Fruit fly (Drosophila melanogaster) whole organism, embryonic: Measurements from ENCODE around the gene Tango2.

Source experiments
- Ada2b ChIP-seq: fragments of 200-800 bp; sonication (Bioruptor generic); IDR thresholded peaks from 2 replicates; pipeline ENCODE4 v1.3.6; 2022; ENCODE audit warnings: missing biosample characterization, missing genetic modification characterization
- B-H1 ChIP-seq: fragments of 200-800 bp; sonication (Bioruptor generic); IDR thresholded peaks from 3 replicates; pipeline ENCODE4 v1.3.6; 2022; ENCODE audit warnings: missing biosample characterization, missing genetic modification characterization
- BEAF-32 ChIP-seq: fragments of 200-800 bp; sonication (Bioruptor generic); optimal IDR thresholded peaks from 3 replicates; lab custom pipeline; 2017; ENCODE audit warnings: missing biosample characterization, missing genetic modification characterization, mild to moderate bottlenecking, moderate library complexity, missing genetic modification reagents
- CG10267 ChIP-seq: fragments of 200-800 bp; sonication (Bioruptor generic); optimal IDR thresholded peaks from 2 replicates; lab custom pipeline; 2018; ENCODE audit warnings: missing biosample characterization, mild to moderate bottlenecking, missing genetic modification characterization, moderate library complexity
- CG11093 ChIP-seq: fragments of 200-800 bp; sonication (Bioruptor generic); IDR thresholded peaks from 3 replicates; pipeline ENCODE4 v1.3.6; 2022; ENCODE audit warnings: missing biosample characterization, missing genetic modification characterization
- CG11723 ChIP-seq: fragments of 200-800 bp; sonication (Bioruptor generic); optimal IDR thresholded peaks from 2 replicates; lab custom pipeline; 2017; ENCODE audit warnings: missing biosample characterization, mild to moderate bottlenecking, missing genetic modification characterization
- CG12236 ChIP-seq: fragments of 200-800 bp; sonication (Bioruptor generic); optimal IDR thresholded peaks from 2 replicates; lab custom pipeline; 2016; ENCODE audit warnings: missing biosample characterization, missing genetic modification characterization
- CG12744 ChIP-seq: fragments of 200-800 bp; sonication (Bioruptor generic); optimal IDR thresholded peaks from 2 replicates; lab custom pipeline; 2016; ENCODE audit warnings: missing biosample characterization, missing genetic modification characterization
- CG12942 ChIP-seq: fragments of 200-800 bp; sonication (Bioruptor generic); optimal IDR thresholded peaks from 3 replicates; lab custom pipeline; 2016; ENCODE audit warnings: missing biosample characterization, missing genetic modification characterization
- CG13624 ChIP-seq: fragments of 200-800 bp; sonication (Bioruptor generic); optimal IDR thresholded peaks from 2 replicates; lab custom pipeline; 2016; ENCODE audit warnings: missing biosample characterization, missing genetic modification characterization
- CG1647 ChIP-seq: fragments of 200-800 bp; sonication (Bioruptor generic); optimal IDR thresholded peaks from 3 replicates; lab custom pipeline; 2016; ENCODE audit warnings: missing biosample characterization, missing genetic modification characterization
- CG16779 ChIP-seq: fragments of 200-800 bp; sonication (Bioruptor generic); IDR thresholded peaks from 2 replicates; pipeline ENCODE4 v1.3.6; 2022; ENCODE audit warnings: missing biosample characterization, missing genetic modification characterization
- CG3065 ChIP-seq: fragments of 200-800 bp; sonication (Bioruptor generic); optimal IDR thresholded peaks from 2 replicates; lab custom pipeline; 2016; ENCODE audit warnings: missing biosample characterization, missing genetic modification characterization
- CG42726 ChIP-seq: fragments of 200-800 bp; sonication (Bioruptor generic); IDR thresholded peaks from 2 replicates; pipeline ENCODE4 v1.3.6; 2022; ENCODE audit warnings: missing biosample characterization, missing genetic modification characterization; ENCODE audit not compliant: partially characterized antibody
- CG4404 ChIP-seq: fragments of 200-800 bp; sonication (Bioruptor generic); IDR thresholded peaks from 2 replicates; pipeline ENCODE4 v1.3.6; 2022; ENCODE audit warnings: missing biosample characterization, missing genetic modification characterization
- CG6689 ChIP-seq: fragments of 200-800 bp; sonication (Bioruptor generic); IDR thresholded peaks from 2 replicates; pipeline ENCODE4 v1.3.6; 2022; ENCODE audit warnings: missing biosample characterization, missing genetic modification characterization
- CG6813 ChIP-seq: fragments of 200-800 bp; sonication (Bioruptor generic); optimal IDR thresholded peaks from 2 replicates; lab custom pipeline; 2017; ENCODE audit warnings: missing biosample characterization, missing genetic modification characterization, mild to moderate bottlenecking, moderate library complexity, missing genetic modification reagents
- CG7357 ChIP-seq: fragments of 200-800 bp; sonication (Bioruptor generic); IDR thresholded peaks from 3 replicates; pipeline ENCODE4 v1.3.6; 2022; ENCODE audit warnings: missing biosample characterization, missing genetic modification characterization
- CG8478 ChIP-seq: fragments of >200 bp; optimal IDR thresholded peaks from 2 replicates; lab custom pipeline; 2018
- CG9609 ChIP-seq: fragments of 200-800 bp; sonication (Bioruptor generic); optimal IDR thresholded peaks from 3 replicates; lab custom pipeline; 2016; ENCODE audit warnings: missing biosample characterization, missing genetic modification characterization
- CG9876 ChIP-seq: fragments of 200-800 bp; sonication (Bioruptor generic); optimal IDR thresholded peaks from 2 replicates; lab custom pipeline; 2016; ENCODE audit warnings: missing biosample characterization, missing genetic modification characterization
- Dip2 ChIP-seq: fragments of 200-800 bp; sonication (Bioruptor generic); IDR thresholded peaks from 2 replicates; pipeline ENCODE4 v1.3.6; 2022; ENCODE audit warnings: missing biosample characterization, missing genetic modification characterization
- Dll ChIP-seq: fragments of 200-800 bp; sonication (Bioruptor generic); IDR thresholded peaks from 4 replicates; pipeline ENCODE4 v1.3.6; 2022; ENCODE audit warnings: missing biosample characterization, missing genetic modification characterization; ENCODE audit not compliant: partially characterized antibody
- Dp ChIP-seq: fragments of 200-800 bp; sonication (Bioruptor generic); optimal IDR thresholded peaks from 2 replicates; lab custom pipeline; 2018; ENCODE audit warnings: missing biosample characterization, mild to moderate bottlenecking, missing genetic modification characterization, moderate library complexity
- ERR ChIP-seq: fragments of 200-800 bp; sonication (Bioruptor generic); optimal IDR thresholded peaks from 2 replicates; lab custom pipeline; 2016; ENCODE audit warnings: missing biosample characterization, missing genetic modification characterization
- Fer3 ChIP-seq: fragments of 200-800 bp; sonication (Bioruptor generic); optimal IDR thresholded peaks from 2 replicates; lab custom pipeline; 2018; ENCODE audit warnings: missing biosample characterization, mild to moderate bottlenecking, missing genetic modification characterization, moderate library complexity
- HLH4C ChIP-seq: fragments of 200-800 bp; sonication (Bioruptor generic); IDR thresholded peaks from 3 replicates; pipeline ENCODE4 v1.3.6; 2022; ENCODE audit warnings: missing biosample characterization, missing genetic modification characterization; ENCODE audit not compliant: partially characterized antibody
- HLH54F ChIP-seq: fragments of 200-800 bp; sonication (Bioruptor generic); optimal IDR thresholded peaks from 3 replicates; lab custom pipeline; 2016; ENCODE audit warnings: missing biosample characterization, missing genetic modification characterization
- Hand ChIP-seq: fragments of 200-800 bp; sonication (Bioruptor generic); optimal IDR thresholded peaks from 2 replicates; lab custom pipeline; 2017; ENCODE audit warnings: mild to moderate bottlenecking, missing biosample characterization, missing genetic modification reagents, missing genetic modification characterization
- HmgD ChIP-seq: fragments of 200-800 bp; sonication (Bioruptor generic); optimal IDR thresholded peaks from 3 replicates; lab custom pipeline; 2016; ENCODE audit warnings: missing biosample characterization, missing genetic modification characterization
- Hr3 ChIP-seq: fragments of 200-800 bp; sonication (Bioruptor generic); optimal IDR thresholded peaks from 3 replicates; lab custom pipeline; 2016; ENCODE audit warnings: missing biosample characterization, missing genetic modification characterization
- Meics ChIP-seq: fragments of 200-800 bp; sonication (Bioruptor generic); optimal IDR thresholded peaks from 2 replicates; lab custom pipeline; 2017; ENCODE audit warnings: missing biosample characterization, mild to moderate bottlenecking, missing genetic modification characterization
- Mrtf ChIP-seq: fragments of 200-800 bp; sonication (Bioruptor generic); IDR thresholded peaks from 3 replicates; pipeline ENCODE4 v1.3.6; 2022; ENCODE audit warnings: missing biosample characterization, missing genetic modification characterization
- Optix ChIP-seq: fragments of 200-800 bp; sonication (Bioruptor generic); IDR thresholded peaks from 3 replicates; pipeline ENCODE4 v1.3.6; 2022; ENCODE audit warnings: missing biosample characterization, missing genetic modification characterization
- Ptx1 ChIP-seq: fragments of 200-800 bp; sonication (Bioruptor generic); IDR thresholded peaks from 2 replicates; pipeline ENCODE4 v1.3.6; 2022; ENCODE audit warnings: missing biosample characterization, missing genetic modification characterization
- Sry-β ChIP-seq: fragments of 200-800 bp; sonication (Bioruptor generic); optimal IDR thresholded peaks from 2 replicates; lab custom pipeline; 2018; ENCODE audit warnings: missing biosample characterization, mild to moderate bottlenecking, missing genetic modification characterization, moderate library complexity
- az2 ChIP-seq: fragments of 200-800 bp; sonication (Bioruptor generic); optimal IDR thresholded peaks from 3 replicates; lab custom pipeline; 2016; ENCODE audit warnings: missing biosample characterization, missing genetic modification characterization
- bab2 ChIP-seq: fragments of 200-800 bp; sonication (Bioruptor generic); optimal IDR thresholded peaks from 2 replicates; lab custom pipeline; 2016; ENCODE audit warnings: missing biosample characterization, missing genetic modification characterization
- chm ChIP-seq: fragments of 200-800 bp; sonication (Bioruptor generic); IDR thresholded peaks from 2 replicates; pipeline ENCODE4 v1.3.6; 2022; ENCODE audit warnings: missing biosample characterization, missing genetic modification characterization
- ci ChIP-seq: fragments of 200-800 bp; sonication (Bioruptor generic); IDR thresholded peaks from 3 replicates; pipeline ENCODE4 v1.3.6; 2022; ENCODE audit warnings: missing biosample characterization, missing genetic modification characterization
- da ChIP-seq: fragments of 200-800 bp; sonication (Bioruptor generic); optimal IDR thresholded peaks from 2 replicates; lab custom pipeline; 2016; ENCODE audit warnings: missing biosample characterization, missing genetic modification characterization
- esg ChIP-seq: fragments of 200-800 bp; sonication (Bioruptor generic); conservative IDR thresholded peaks from 2 replicates; pipeline ENCODE4 v1.3.6; 2022; ENCODE audit warnings: missing biosample characterization, missing genetic modification characterization
- fd3F ChIP-seq: fragments of 200-800 bp; sonication (Bioruptor generic); optimal IDR thresholded peaks from 2 replicates; lab custom pipeline; 2018; ENCODE audit warnings: missing biosample characterization, mild to moderate bottlenecking, missing genetic modification characterization, moderate library complexity
- ken ChIP-seq: fragments of 200-800 bp; sonication (Bioruptor generic); IDR thresholded peaks from 3 replicates; pipeline ENCODE4 v1.3.6; 2022; ENCODE audit warnings: missing biosample characterization, missing genetic modification characterization
- lab ChIP-seq: fragments of 200-800 bp; sonication (Bioruptor generic); optimal IDR thresholded peaks from 3 replicates; lab custom pipeline; 2017; ENCODE audit warnings: missing biosample characterization, missing genetic modification characterization, mild to moderate bottlenecking, moderate library complexity, missing genetic modification reagents
- nau ChIP-seq: fragments of 200-800 bp; sonication (Bioruptor generic); optimal IDR thresholded peaks from 3 replicates; lab custom pipeline; 2017; ENCODE audit warnings: missing biosample characterization, mild to moderate bottlenecking, missing genetic modification characterization, missing genetic modification reagents
- pan ChIP-seq, 4 experiments: fragments of >200 bp in 3 of 4; fragments of 200-800 bp in 1 of 4; sonication (Bioruptor generic) in 1 of 4; optimal IDR thresholded peaks in 3 of 4; IDR thresholded peaks in 1 of 4; 2 replicates each; pipeline versions ENCODE4 v1.3.6 to Lab custom; 2017 to 2022; ENCODE audit warnings: missing biosample characterization in 2 of 4, missing genetic modification characterization in 2 of 4, mixed read lengths in 1 of 4
- peb ChIP-seq: fragments of 200-800 bp; sonication (Bioruptor generic); IDR thresholded peaks from 2 replicates; pipeline ENCODE4 v1.3.6; 2022; ENCODE audit warnings: missing biosample characterization, missing genetic modification characterization
- pum ChIP-seq: fragments of 200-800 bp; sonication (Bioruptor generic); optimal IDR thresholded peaks from 2 replicates; lab custom pipeline; 2016; ENCODE audit warnings: missing biosample characterization, missing genetic modification characterization
- tna ChIP-seq: fragments of 200-800 bp; sonication (Bioruptor generic); IDR thresholded peaks from 2 replicates; pipeline ENCODE4 v1.3.6; 2022; ENCODE audit warnings: missing biosample characterization, missing genetic modification characterization; ENCODE audit not compliant: partially characterized antibody
- wek ChIP-seq: fragments of 200-800 bp; sonication (Bioruptor generic); optimal IDR thresholded peaks from 3 replicates; lab custom pipeline; 2018; ENCODE audit warnings: missing biosample characterization, mild to moderate bottlenecking, missing genetic modification characterization, moderate library complexity
- yki ChIP-seq: fragments of >200 bp; optimal IDR thresholded peaks from 3 replicates; lab custom pipeline; 2018

Tango2 gene

DNA sequence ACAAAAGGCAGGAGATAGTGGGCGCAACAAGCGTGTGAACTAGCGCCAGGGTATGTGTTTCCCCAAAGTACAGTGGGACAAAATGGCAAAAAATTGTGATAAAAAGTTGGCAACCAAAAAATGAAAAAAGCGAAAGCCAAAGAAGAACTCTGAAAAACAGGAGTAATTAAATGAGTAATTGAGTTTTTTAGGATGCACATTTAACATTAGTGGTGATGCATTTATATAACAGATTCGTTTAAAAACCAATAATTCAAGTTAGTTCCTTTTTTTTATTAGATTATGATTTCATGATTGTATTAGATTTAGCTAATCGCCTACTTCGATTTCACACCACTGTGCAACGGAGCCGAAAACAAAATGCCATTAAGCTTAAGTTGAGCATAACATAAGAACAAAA is 44.4 kb upstream of the Tango2 start (continued):
- TF ChIP-seq Ptx1 (GFP tag; lab: Robert Waterston, UW) (peak; percentile 62), CG12942 (GFP tag; lab: Kevin White, UChicago) (peak; percentile 31), pan (optimal IDR thresholded peaks at IDR 0.05; lab: Kevin White, UChicago) (no peak), pan (GFP tag; optimal IDR thresholded peaks at IDR 0.05 in 1 of 2, IDR thresholded peaks at IDR 0.05 in 1 of 2) (peak in 1 of 2 experiments; percentile 6), peb (GFP tag; lab: Robert Waterston, UW) (no peak), Dll (GFP tag; lab: Robert Waterston, UW) (no peak), CG7357 (peak; percentile 47; the same call in 1 of the 3 replicates), Fer3 (tag; lab: Kevin White, UChicago) (peak; percentile 23), esg (GFP tag; lab: Robert Waterston, UW) (peak; percentile 51), ci (GFP tag; lab: Robert Waterston, UW) (peak; percentile 60; the same call in 2 of the 3 replicates), CG9609 (GFP tag; lab: Kevin White, UChicago) (no peak), CG16779 (no peak), CG6689 (GFP tag; lab: Robert Waterston, UW) (peak; percentile 48), lab (peak; percentile 58), CG11093 (GFP tag; lab: Robert Waterston, UW) (no peak), Optix (GFP tag; lab: Robert Waterston, UW) (no peak), CG1647 (GFP tag; lab: Kevin White, UChicago) (no peak), Meics (GFP tag; lab: Kevin White, UChicago) (peak; percentile 60), ken (GFP tag; lab: Robert Waterston, UW) (0 out of 3 replicates have a peak, but pooled peaks have one; percentile 8), fd3F (GFP tag; lab: Kevin White, UChicago) (peak; percentile 11), CG11723 (GFP tag; lab: Kevin White, UChicago) (peak; percentile 9), HLH4C (GFP tag; lab: Robert Waterston, UW) (no peak), CG3065 (no peak), B-H1 (GFP tag; lab: Robert Waterston, UW) (peak; percentile 39; the same call in 1 of the 3 replicates), chm (no peak), tna (GFP tag; lab: Robert Waterston, UW) (no peak), ERR (GFP tag; lab: Kevin White, UChicago) (no peak), CG9876 (GFP tag; lab: Kevin White, UChicago) (peak; percentile 4), wek (GFP tag; lab: Kevin White, UChicago) (no peak), Sry-β (GFP tag; lab: Kevin White, UChicago) (no peak), Dip2 (GFP tag; lab: Robert Waterston, UW) (no peak), da (GFP tag; lab: Kevin White, UChicago) (no peak), Ada2b (GFP tag; lab: Robert Waterston, UW) (peak; percentile 47), Dp (GFP tag; lab: Kevin White, UChicago) (no peak), CG12236 (GFP tag; lab: Kevin White, UChicago) (no peak), az2 (GFP tag; lab: Kevin White, UChicago) (peak; percentile 61), Mrtf (GFP tag; lab: Robert Waterston, UW) (no peak), Hr3 (peak; percentile 34), Hand (GFP tag; lab: Kevin White, UChicago) (peak; percentile 21), bab2 (GFP tag; lab: Kevin White, UChicago) (peak; percentile 49), CG4404 (GFP tag; lab: Robert Waterston, UW) (no peak), nau (GFP tag; lab: Kevin White, UChicago) (peak; percentile 19), CG13624 (GFP tag; lab: Kevin White, UChicago) (no peak), CG6813 (GFP tag; lab: Kevin White, UChicago) (no peak), CG10267 (tag; lab: Kevin White, UChicago) (peak; percentile 47), pum (GFP tag; lab: Kevin White, UChicago) (peak; percentile 42), HmgD (GFP tag; lab: Kevin White, UChicago) (no peak), CG8478 (lab: Kevin White, UChicago) (no peak), HLH54F (GFP tag; lab: Kevin White, UChicago) (peak; percentile 28), CG42726 (GFP tag; lab: Robert Waterston, UW) (no peak), BEAF-32 (no peak), yki (lab: Kevin White, UChicago) (no peak), CG12744 (GFP tag; lab: Kevin White, UChicago) (no peak)
